Fruit fly (Drosophila melanogaster) whole organism, wandering third instar larva: ENCODE data around the gene CG14650.

Experiments
- Abd-B ChIP-seq: fragments of >200 bp; optimal IDR thresholded peaks from 2 replicates; lab custom pipeline; 2017; ENCODE audit warnings: missing biosample characterization, missing genetic modification characterization
- CG32264 ChIP-seq: fragments of 200-800 bp; sonication (Bioruptor generic); optimal IDR thresholded peaks from 2 replicates; lab custom pipeline; 2016; ENCODE audit warnings: missing biosample characterization, missing genetic modification characterization
- CG9705 ChIP-seq: fragments of 200-800 bp; sonication (Bioruptor generic); optimal IDR thresholded peaks from 2 replicates; lab custom pipeline; 2018; ENCODE audit warnings: missing biosample characterization, mild to moderate bottlenecking, missing genetic modification characterization
- CrebA ChIP-seq: fragments of 200-800 bp; sonication (Bioruptor generic); optimal IDR thresholded peaks from 2 replicates; lab custom pipeline; 2016; ENCODE audit warnings: missing biosample characterization, mild to moderate bottlenecking, missing genetic modification characterization, borderline replicate concordance
- Dfd ChIP-seq: fragments of >200 bp; optimal IDR thresholded peaks from 2 replicates; lab custom pipeline; 2017; ENCODE audit warnings: missing biosample characterization, missing genetic modification characterization
- Dif ChIP-seq: fragments of 200-275, 200-300 bp; sonication (Bioruptor generic); optimal IDR thresholded peaks from 2 replicates; lab custom pipeline; 2018; ENCODE audit warnings: missing biosample characterization, missing genetic modification characterization; ENCODE audit not compliant: partially characterized antibody
- GATAd ChIP-seq: sonication (Bioruptor generic); optimal IDR thresholded peaks from 2 replicates; lab custom pipeline; 2016; ENCODE audit warnings: missing biosample characterization, missing genetic modification characterization
- HLH106 ChIP-seq: fragments of 200-800 bp; optimal IDR thresholded peaks from 3 replicates; lab custom pipeline; 2019; ENCODE audit warnings: missing biosample characterization, mild to moderate bottlenecking, missing genetic modification characterization, moderate library complexity
- Hnf4 ChIP-seq: fragments of 200-800 bp; sonication (Bioruptor generic); optimal IDR thresholded peaks from 2 replicates; lab custom pipeline; 2016; ENCODE audit warnings: missing biosample characterization, mild to moderate bottlenecking, missing genetic modification characterization
- Hr78 ChIP-seq: fragments of >200 bp; optimal IDR thresholded peaks from 2 replicates; lab custom pipeline; 2017; ENCODE audit warnings: missing biosample characterization, missing genetic modification characterization
- Hr83 ChIP-seq: fragments of 200-300 bp; sonication (Bioruptor generic); optimal IDR thresholded peaks from 2 replicates; lab custom pipeline; 2016; ENCODE audit warnings: missing biosample characterization, mild to moderate bottlenecking, missing genetic modification characterization, moderate library complexity; ENCODE audit not compliant: poor library complexity, severe bottlenecking
- Jra ChIP-seq: sonication (Bioruptor generic); optimal IDR thresholded peaks from 2 replicates; lab custom pipeline; 2016; ENCODE audit warnings: missing biosample characterization, missing genetic modification characterization
- Mio ChIP-seq: sonication (Bioruptor generic); optimal IDR thresholded peaks from 2 replicates; lab custom pipeline; 2016; ENCODE audit warnings: missing biosample characterization, missing genetic modification characterization
- Myc ChIP-seq: fragments of >200 bp; optimal IDR thresholded peaks from 2 replicates; lab custom pipeline; 2017
- N ChIP-seq: fragments of >200 bp; optimal IDR thresholded peaks from 2 replicates; lab custom pipeline; 2018; ENCODE audit warnings: missing biosample characterization, missing external identifiers, missing genetic modification characterization
- OdsH ChIP-seq: fragments of 200-800 bp; sonication (Bioruptor generic); optimal IDR thresholded peaks from 2 replicates; lab custom pipeline; 2016; ENCODE audit warnings: missing biosample characterization, mild to moderate bottlenecking, missing genetic modification characterization
- Rel ChIP-seq, 2 experiments: fragments of 200-800 bp; sonication (Bioruptor generic) in 1 of 2; optimal IDR thresholded peaks; 2 replicates in 1 of 2; 3 replicates in 1 of 2; lab custom pipeline; 2016 to 2019; ENCODE audit warnings: mild to moderate bottlenecking in 2 of 2, missing biosample characterization in 2 of 2, missing genetic modification characterization in 2 of 2, moderate library complexity in 1 of 2
- Sp1 ChIP-seq: fragments of 200-800 bp; sonication (Bioruptor generic); optimal IDR thresholded peaks from 3 replicates; lab custom pipeline; 2019; ENCODE audit warnings: missing biosample characterization, mild to moderate bottlenecking, missing genetic modification characterization, moderate library complexity
- Vsx2 ChIP-seq: fragments of 200-300, 225-300 bp; sonication (Bioruptor generic); optimal IDR thresholded peaks from 2 replicates; lab custom pipeline; 2018; ENCODE audit warnings: missing biosample characterization, missing genetic modification characterization; ENCODE audit not compliant: partially characterized antibody
- br ChIP-seq: fragments of 200-800 bp; sonication (Bioruptor generic); optimal IDR thresholded peaks from 2 replicates; lab custom pipeline; 2016; ENCODE audit warnings: missing biosample characterization, missing genetic modification characterization
- brk ChIP-seq: fragments of 200-800 bp; sonication (Bioruptor generic); optimal IDR thresholded peaks from 2 replicates; lab custom pipeline; 2016; ENCODE audit warnings: missing biosample characterization, mild to moderate bottlenecking, missing genetic modification characterization
- dl ChIP-seq, 2 experiments: fragments of 175-275, 200-275 bp in 1 of 2; fragments of 200-275 bp in 1 of 2; sonication (Bioruptor generic); optimal IDR thresholded peaks; lab custom pipeline; 2018; ENCODE audit warnings: mild to moderate bottlenecking in 2 of 2, missing biosample characterization in 2 of 2, missing genetic modification characterization in 2 of 2, moderate library complexity in 2 of 2; ENCODE audit not compliant: partially characterized antibody in 2 of 2, insufficient read depth in 1 of 2
- dmrt93B ChIP-seq: fragments of 200-800 bp; sonication (Bioruptor generic); optimal IDR thresholded peaks from 2 replicates; lab custom pipeline; 2018; ENCODE audit warnings: missing biosample characterization, mild to moderate bottlenecking, missing genetic modification characterization
- dsf ChIP-seq: sonication (Bioruptor generic); optimal IDR thresholded peaks from 2 replicates; lab custom pipeline; 2016; ENCODE audit warnings: missing biosample characterization, missing genetic modification characterization, borderline replicate concordance
- ey ChIP-seq: fragments of 200-800 bp; sonication (Bioruptor generic); optimal IDR thresholded peaks from 2 replicates; lab custom pipeline; 2016; ENCODE audit warnings: missing biosample characterization, missing genetic modification characterization
- foxo ChIP-seq, 2 experiments: fragments of 200-800 bp; sonication (Bioruptor generic); optimal IDR thresholded peaks; 2 replicates in 1 of 2; 3 replicates in 1 of 2; lab custom pipeline; 2016 to 2017; ENCODE audit warnings: missing biosample characterization in 2 of 2, missing genetic modification characterization in 2 of 2
- fru ChIP-seq: fragments of 200-800 bp; sonication (Bioruptor generic); optimal IDR thresholded peaks from 3 replicates; lab custom pipeline; 2016; ENCODE audit warnings: missing biosample characterization, mild to moderate bottlenecking, missing genetic modification characterization
- h ChIP-seq: fragments of 200-800 bp; sonication (Bioruptor generic); optimal IDR thresholded peaks from 3 replicates; lab custom pipeline; 2016; ENCODE audit warnings: missing biosample characterization, mild to moderate bottlenecking, missing genetic modification characterization
- jim ChIP-seq: fragments of 175-275, 200-325 bp; sonication (Bioruptor generic); optimal IDR thresholded peaks from 2 replicates; lab custom pipeline; 2016; ENCODE audit warnings: missing biosample characterization, mild to moderate bottlenecking, missing genetic modification characterization
- lola ChIP-seq: fragments of >200 bp; optimal IDR thresholded peaks from 2 replicates; lab custom pipeline; 2017; ENCODE audit warnings: missing biosample characterization, missing genetic modification characterization
- pan ChIP-seq: fragments of >200 bp; optimal IDR thresholded peaks from 2 replicates; lab custom pipeline; 2017
- psq ChIP-seq: fragments of 200-800 bp; sonication (Bioruptor generic); optimal IDR thresholded peaks from 3 replicates; lab custom pipeline; 2017; ENCODE audit warnings: missing biosample characterization, mild to moderate bottlenecking, missing genetic modification characterization, moderate library complexity
- rgr ChIP-seq: fragments of 200-800 bp; sonication (Bioruptor generic); optimal IDR thresholded peaks from 3 replicates; lab custom pipeline; 2016; ENCODE audit warnings: missing biosample characterization, mild to moderate bottlenecking, missing genetic modification characterization
- sage ChIP-seq: fragments of 200-800 bp; sonication (Bioruptor generic); optimal IDR thresholded peaks from 2 replicates; lab custom pipeline; 2016; ENCODE audit warnings: missing biosample characterization, mild to moderate bottlenecking, missing genetic modification characterization
- sv ChIP-seq: fragments of 200-800 bp; sonication (Bioruptor generic); optimal IDR thresholded peaks from 3 replicates; lab custom pipeline; 2016; ENCODE audit warnings: missing biosample characterization, missing genetic modification characterization
- tai ChIP-seq: sonication (Bioruptor generic); optimal IDR thresholded peaks from 2 replicates; lab custom pipeline; 2016; ENCODE audit warnings: missing biosample characterization, missing genetic modification characterization
- usp ChIP-seq: fragments of >200 bp; optimal IDR thresholded peaks from 2 replicates; lab custom pipeline; 2017; ENCODE audit warnings: missing biosample characterization, missing genetic modification characterization
- woc ChIP-seq: sonication (Bioruptor generic); optimal IDR thresholded peaks from 2 replicates; lab custom pipeline; 2016; ENCODE audit warnings: missing biosample characterization, mild to moderate bottlenecking, missing genetic modification characterization

The CG14650 gene

DNA sequence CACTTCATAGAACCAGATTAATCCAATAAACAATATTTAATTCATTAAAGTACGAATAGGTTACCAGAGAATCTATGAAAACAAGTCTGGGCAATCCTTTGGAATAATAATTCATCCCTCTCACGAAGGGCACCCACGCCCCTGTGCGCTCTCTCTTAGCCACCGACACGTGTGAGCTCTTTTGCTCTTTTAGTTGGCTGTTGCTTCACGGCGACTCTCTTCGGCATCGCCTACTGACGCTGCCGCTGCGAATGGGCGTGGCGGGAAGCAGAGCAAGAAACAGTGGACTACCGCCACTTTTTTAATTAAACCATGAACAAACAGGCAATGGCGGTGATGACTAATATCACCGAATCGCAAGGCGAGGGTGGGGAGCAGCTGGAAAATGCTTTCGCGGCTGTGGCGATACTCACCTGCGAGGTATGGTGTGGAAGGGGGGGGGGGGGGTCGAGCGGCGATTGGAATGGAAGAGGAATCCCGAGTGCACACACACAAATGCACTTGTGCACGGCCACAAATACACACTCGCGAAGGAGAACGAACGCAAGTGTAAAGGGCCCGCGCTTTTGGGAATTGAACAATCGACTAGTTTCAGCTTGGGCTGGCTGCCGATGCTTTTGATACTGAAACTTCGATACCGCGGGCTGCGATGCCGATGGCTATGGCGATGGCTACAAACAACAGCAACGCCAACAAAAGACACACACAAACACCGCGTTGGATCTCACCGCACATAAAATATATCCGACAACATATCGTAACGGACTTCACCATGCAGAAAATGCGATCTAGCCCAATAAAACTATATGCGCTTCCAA is 41.2 kb downstream of the CG14650 start:
- TF ChIP-seq usp (GFP tag; lab: Kevin White, UChicago) (no peak), ey (GFP tag; lab: Kevin White, UChicago) (peak; percentile 79), Hr83 (peak; percentile 85), psq (peak; percentile 68), CG32264 (peak; percentile 77), Vsx2 (GFP tag; lab: Kevin White, UChicago) (peak; percentile 79), sv (GFP tag; lab: Kevin White, UChicago) (peak; percentile 91), Jra (GFP tag; lab: Kevin White, UChicago) (peak; percentile 79), foxo (GFP tag; optimal IDR thresholded peaks at IDR 0.05; lab: Kevin White, UChicago) (peak in 1 of 2 experiments; percentile 91), Sp1 (peak; percentile 71), h (GFP tag; lab: Kevin White, UChicago) (peak; percentile 91), Abd-B (no peak), Hr78 (GFP tag; lab: Kevin White, UChicago) (no peak), tai (GFP tag; lab: Kevin White, UChicago) (no peak), HLH106 (tag; lab: Kevin White, UChicago) (peak; percentile 64), Rel (GFP tag; optimal IDR thresholded peaks at IDR 0.05; lab: Kevin White, UChicago) (no peak), Rel (tag; optimal IDR thresholded peaks at IDR 0.05; lab: Kevin White, UChicago) (peak; percentile 62), fru (peak; percentile 88), sage (peak; percentile 78), pan (lab: Kevin White, UChicago) (no peak), OdsH (GFP tag; lab: Kevin White, UChicago) (peak; percentile 85), dl (GFP tag; optimal IDR thresholded peaks at IDR 0.05; lab: Kevin White, UChicago; ENCODE audit: insufficient read depth in 1 of 2, partially characterized antibody in 2 of 2) (peak; percentile 61 to 63), CrebA (GFP tag; lab: Kevin White, UChicago) (peak; percentile 69), Mio (peak; percentile 55), N (GFP tag; lab: Kevin White, UChicago) (peak; percentile 36), rgr (peak; percentile 90), woc (GFP tag; lab: Kevin White, UChicago) (peak; percentile 60), lola (no peak), jim (no peak), Dif (GFP tag; lab: Kevin White, UChicago) (peak; percentile 86), Dfd (GFP tag; lab: Kevin White, UChicago) (no peak), GATAd (GFP tag; lab: Kevin White, UChicago) (no peak), brk (GFP tag; lab: Kevin White, UChicago) (peak; percentile 78), CG9705 (GFP tag; lab: Kevin White, UChicago) (no peak), br (GFP tag; lab: Kevin White, UChicago) (peak; percentile 90), dmrt93B (GFP tag; lab: Kevin White, UChicago) (peak; percentile 45), Hnf4 (GFP tag; lab: Kevin White, UChicago) (peak; percentile 77), Myc (lab: Kevin White, UChicago) (no peak), dsf (GFP tag; lab: Kevin White, UChicago) (peak; percentile 66)
